Fruit fly (Drosophila melanogaster) whole organism, embryonic: ENCODE results near the gene Calr.
A peak's percentile ranks its signal among the peaks of the same experiment; 100 is the strongest.

ENCODE experiments used
- ATbp ChIP-seq: fragments of 200-800 bp; sonication (Bioruptor generic); optimal IDR thresholded peaks from 2 replicates; lab custom pipeline; 2017; ENCODE audit warnings: missing biosample characterization, mild to moderate bottlenecking, missing genetic modification characterization, missing genetic modification reagents
- Atf3 ChIP-seq: fragments of 200-800 bp; sonication (Bioruptor generic); optimal IDR thresholded peaks from 3 replicates; lab custom pipeline; 2016; ENCODE audit warnings: missing biosample characterization, missing genetic modification characterization
- Bgb ChIP-seq: fragments of 200-800 bp; sonication (Bioruptor generic); IDR thresholded peaks from 2 replicates; pipeline ENCODE4 v1.3.6; 2022; ENCODE audit warnings: missing biosample characterization, missing genetic modification characterization; ENCODE audit not compliant: partially characterized antibody
- CG11696 ChIP-seq: fragments of 200-800 bp; sonication (Bioruptor generic); IDR thresholded peaks from 2 replicates; pipeline ENCODE4 v1.3.6; 2022; ENCODE audit warnings: missing biosample characterization, missing genetic modification characterization
- CG15011 ChIP-seq: fragments of 200-800 bp; sonication (Bioruptor generic); optimal IDR thresholded peaks from 3 replicates; lab custom pipeline; 2018; ENCODE audit warnings: missing biosample characterization, mild to moderate bottlenecking, missing genetic modification characterization
- CG1603 ChIP-seq: fragments of 200-800 bp; sonication (Bioruptor generic); optimal IDR thresholded peaks from 2 replicates; lab custom pipeline; 2019; ENCODE audit warnings: missing biosample characterization, mild to moderate bottlenecking, missing genetic modification characterization, moderate library complexity
- CG17328 ChIP-seq: fragments of 200-800 bp; sonication (Bioruptor generic); IDR thresholded peaks from 2 replicates; pipeline ENCODE4 v1.3.6; 2022; ENCODE audit warnings: missing biosample characterization, missing genetic modification characterization
- CG17361 ChIP-seq: fragments of 200-800 bp; sonication (Bioruptor generic); IDR thresholded peaks from 3 replicates; pipeline ENCODE4 v1.3.6; 2022; ENCODE audit warnings: missing biosample characterization, missing genetic modification characterization
- CG18599 ChIP-seq: fragments of 200-800 bp; sonication (Bioruptor generic); optimal IDR thresholded peaks from 3 replicates; lab custom pipeline; 2017; ENCODE audit warnings: missing biosample characterization, missing genetic modification characterization, mild to moderate bottlenecking, moderate library complexity, missing genetic modification reagents
- CG31441 ChIP-seq: fragments of 200-800 bp; sonication (Bioruptor generic); IDR thresholded peaks from 2 replicates; pipeline ENCODE4 v1.3.6; 2022; ENCODE audit warnings: missing biosample characterization, missing genetic modification characterization
- CG34422 ChIP-seq: fragments of 200-800 bp; sonication (Bioruptor generic); IDR thresholded peaks from 3 replicates; pipeline ENCODE4 v1.3.6; 2022; ENCODE audit warnings: missing biosample characterization, missing genetic modification characterization
- CG4404 ChIP-seq: fragments of 200-800 bp; sonication (Bioruptor generic); IDR thresholded peaks from 2 replicates; pipeline ENCODE4 v1.3.6; 2022; ENCODE audit warnings: missing biosample characterization, missing genetic modification characterization
- CG8281 ChIP-seq: fragments of 200-800 bp; sonication (Bioruptor generic); optimal IDR thresholded peaks from 2 replicates; lab custom pipeline; 2018; ENCODE audit warnings: missing biosample characterization, mild to moderate bottlenecking, missing genetic modification characterization, moderate library complexity
- CG8290 ChIP-seq, 3 experiments: fragments of 200-800 bp; sonication (Bioruptor generic); optimal IDR thresholded peaks; 2 replicates each; lab custom pipeline; 2016 to 2019; ENCODE audit warnings: missing biosample characterization in 3 of 3, missing genetic modification characterization in 3 of 3, mild to moderate bottlenecking in 2 of 3, moderate library complexity in 1 of 3
- CG8765 ChIP-seq: fragments of 200-800 bp; sonication (Bioruptor generic); IDR thresholded peaks from 2 replicates; pipeline ENCODE4 v1.3.6; 2022; ENCODE audit warnings: missing biosample characterization, missing genetic modification characterization
- CG9437 ChIP-seq: fragments of 200-800 bp; sonication (Bioruptor generic); optimal IDR thresholded peaks from 2 replicates; lab custom pipeline; 2018; ENCODE audit warnings: missing biosample characterization, mild to moderate bottlenecking, missing genetic modification characterization
- CG9932 ChIP-seq: fragments of 200-800 bp; sonication (Bioruptor generic); IDR thresholded peaks from 2 replicates; pipeline ENCODE4 v1.3.6; 2022; ENCODE audit warnings: missing biosample characterization, missing genetic modification characterization
- Dek ChIP-seq: fragments of 200-800 bp; sonication (Bioruptor generic); optimal IDR thresholded peaks from 3 replicates; lab custom pipeline; 2019; ENCODE audit warnings: missing biosample characterization, mild to moderate bottlenecking, missing genetic modification characterization, moderate library complexity
- Fer1 ChIP-seq: fragments of 200-800 bp; sonication (Bioruptor generic); optimal IDR thresholded peaks from 2 replicates; lab custom pipeline; 2017; ENCODE audit warnings: missing biosample characterization, mild to moderate bottlenecking, missing genetic modification characterization
- GATAe ChIP-seq: fragments of 200-800 bp; sonication (Bioruptor generic); conservative IDR thresholded peaks from 2 replicates; pipeline ENCODE4 v1.3.6; 2022; ENCODE audit warnings: missing biosample characterization, missing genetic modification characterization
- Hmx ChIP-seq: fragments of 200-800 bp; sonication (Bioruptor generic); optimal IDR thresholded peaks from 2 replicates; lab custom pipeline; 2016; ENCODE audit warnings: missing biosample characterization, missing genetic modification characterization
- Hr78 ChIP-seq, 2 experiments: fragments of 200-800 bp in 1 of 2; fragments of >200 bp in 1 of 2; sonication (Bioruptor generic) in 1 of 2; optimal IDR thresholded peaks; 2 replicates each; lab custom pipeline; 2017 to 2019; ENCODE audit warnings: missing biosample characterization in 2 of 2, missing genetic modification characterization in 2 of 2, mild to moderate bottlenecking in 1 of 2, moderate library complexity in 1 of 2
- Meics ChIP-seq: fragments of 200-800 bp; sonication (Bioruptor generic); optimal IDR thresholded peaks from 2 replicates; lab custom pipeline; 2017; ENCODE audit warnings: missing biosample characterization, mild to moderate bottlenecking, missing genetic modification characterization
- Nf-YC ChIP-seq: fragments of 200-800 bp; optimal IDR thresholded peaks from 3 replicates; lab custom pipeline; 2019; ENCODE audit warnings: missing biosample characterization, mild to moderate bottlenecking, missing genetic modification characterization, moderate library complexity
- Opbp ChIP-seq: fragments of 200-800 bp; sonication (Bioruptor generic); IDR thresholded peaks from 3 replicates; pipeline ENCODE4 v1.3.6; 2022; ENCODE audit warnings: missing biosample characterization, missing genetic modification characterization; ENCODE audit not compliant: partially characterized antibody
- Ssrp ChIP-seq: fragments of 200-800 bp; sonication (Bioruptor generic); optimal IDR thresholded peaks from 2 replicates; lab custom pipeline; 2018; ENCODE audit warnings: missing biosample characterization, mild to moderate bottlenecking, missing genetic modification characterization, moderate library complexity
- Tbp ChIP-seq: fragments of >200 bp; optimal IDR thresholded peaks from 2 replicates; lab custom pipeline; 2018; ENCODE audit warnings: missing biosample characterization, missing genetic modification characterization
- YL-1 ChIP-seq: fragments of 200-800 bp; sonication (Bioruptor generic); optimal IDR thresholded peaks from 3 replicates; lab custom pipeline; 2017; ENCODE audit warnings: missing biosample characterization, mild to moderate bottlenecking, missing genetic modification characterization
- ab ChIP-seq: fragments of 200-800 bp; sonication (Bioruptor generic); optimal IDR thresholded peaks from 2 replicates; lab custom pipeline; 2016; ENCODE audit warnings: missing biosample characterization, missing genetic modification characterization
- cad ChIP-seq: fragments of >200 bp; optimal IDR thresholded peaks from 2 replicates; lab custom pipeline; 2017; ENCODE audit warnings: missing biosample characterization, missing genetic modification characterization
- corto ChIP-seq: fragments of 200-800 bp; sonication (Bioruptor generic); optimal IDR thresholded peaks from 2 replicates; lab custom pipeline; 2016; ENCODE audit warnings: missing biosample characterization, mild to moderate bottlenecking, missing genetic modification characterization, moderate library complexity
- crol ChIP-seq: fragments of 200-800 bp; sonication (Bioruptor generic); IDR thresholded peaks from 2 replicates; pipeline ENCODE4 v1.3.6; 2022; ENCODE audit warnings: missing biosample characterization, missing genetic modification characterization
- dan ChIP-seq: fragments of 200-800 bp; sonication (Bioruptor generic); IDR thresholded peaks from 2 replicates; pipeline ENCODE4 v1.3.6; 2022; ENCODE audit warnings: missing biosample characterization, missing genetic modification characterization
- gcm2 ChIP-seq: fragments of 200-800 bp; sonication (Bioruptor generic); optimal IDR thresholded peaks from 2 replicates; lab custom pipeline; 2016; ENCODE audit warnings: missing biosample characterization, missing genetic modification characterization
- gem ChIP-seq: fragments of 200-800 bp; sonication (Bioruptor generic); optimal IDR thresholded peaks from 2 replicates; lab custom pipeline; 2019; ENCODE audit warnings: missing biosample characterization, mild to moderate bottlenecking, missing genetic modification characterization, moderate library complexity
- hkb ChIP-seq, 2 experiments: fragments of 200-800 bp in 1 of 2; fragments of >200 bp in 1 of 2; sonication (Bioruptor generic) in 1 of 2; IDR thresholded peaks in 1 of 2; optimal IDR thresholded peaks in 1 of 2; 2 replicates each; pipeline versions ENCODE4 v1.3.6 to Lab custom; 2017 to 2022; ENCODE audit warnings: missing biosample characterization in 1 of 2, missing genetic modification characterization in 1 of 2
- jing ChIP-seq: fragments of 200-800 bp; sonication (Bioruptor generic); optimal IDR thresholded peaks from 2 replicates; lab custom pipeline; 2018; ENCODE audit warnings: missing biosample characterization, mild to moderate bottlenecking, missing genetic modification characterization
- lov ChIP-seq, 2 experiments: fragments of 200-800 bp in 1 of 2; fragments of >200 bp in 1 of 2; sonication (Bioruptor generic) in 1 of 2; IDR thresholded peaks in 1 of 2; optimal IDR thresholded peaks in 1 of 2; 2 replicates in 1 of 2; 3 replicates in 1 of 2; pipeline versions ENCODE4 v1.3.6 to Lab custom; 2017 to 2022; ENCODE audit warnings: missing biosample characterization in 1 of 2, missing genetic modification characterization in 1 of 2
- maf-S ChIP-seq: fragments of 200-800 bp; sonication (Bioruptor generic); optimal IDR thresholded peaks from 2 replicates; lab custom pipeline; 2016; ENCODE audit warnings: missing biosample characterization, missing genetic modification characterization
- nerfin-2 ChIP-seq: fragments of 200-800 bp; sonication (Bioruptor generic); IDR thresholded peaks from 2 replicates; pipeline ENCODE4 v1.3.6; 2022; ENCODE audit warnings: missing biosample characterization, missing genetic modification characterization; ENCODE audit not compliant: partially characterized antibody
- odd ChIP-seq: fragments of 200-800 bp; sonication (Bioruptor generic); optimal IDR thresholded peaks from 2 replicates; lab custom pipeline; 2017; ENCODE audit warnings: missing biosample characterization, mild to moderate bottlenecking, missing genetic modification characterization
- pfk ChIP-seq: fragments of 200-800 bp; sonication (Bioruptor generic); optimal IDR thresholded peaks from 2 replicates; lab custom pipeline; 2018; ENCODE audit warnings: missing biosample characterization, mild to moderate bottlenecking, missing genetic modification characterization, moderate library complexity
- prd ChIP-seq, 3 experiments: fragments of >200 bp in 2 of 3; fragments of 200-800 bp in 1 of 3; sonication (Bioruptor generic) in 1 of 3; optimal IDR thresholded peaks in 2 of 3; IDR thresholded peaks in 1 of 3; 2 replicates in 2 of 3; 3 replicates in 1 of 3; pipeline versions ENCODE4 v1.3.6 to Lab custom; 2017 to 2022; ENCODE audit warnings: missing biosample characterization in 1 of 3, missing genetic modification characterization in 1 of 3
- salm ChIP-seq: fragments of 200-800 bp; sonication (Bioruptor generic); optimal IDR thresholded peaks from 2 replicates; lab custom pipeline; 2018; ENCODE audit warnings: missing biosample characterization, mild to moderate bottlenecking, missing genetic modification characterization
- schlank ChIP-seq: fragments of 200-800 bp; sonication (Bioruptor generic); optimal IDR thresholded peaks from 2 replicates; lab custom pipeline; 2018; ENCODE audit warnings: missing biosample characterization, mild to moderate bottlenecking, missing genetic modification characterization
- so ChIP-seq: fragments of 200-800 bp; sonication (Bioruptor generic); IDR thresholded peaks from 3 replicates; pipeline ENCODE4 v1.3.6; 2022; ENCODE audit warnings: missing biosample characterization, missing genetic modification characterization
- toy ChIP-seq: fragments of 200-800 bp; sonication (Bioruptor generic); IDR thresholded peaks from 2 replicates; pipeline ENCODE4 v1.3.6; 2022; ENCODE audit warnings: missing biosample characterization, missing genetic modification characterization
- unpg ChIP-seq: fragments of 200-800 bp; sonication (Bioruptor generic); optimal IDR thresholded peaks from 3 replicates; lab custom pipeline; 2018; ENCODE audit warnings: missing biosample characterization, mild to moderate bottlenecking, missing genetic modification characterization, moderate library complexity
- yki ChIP-seq: fragments of >200 bp; optimal IDR thresholded peaks from 3 replicates; lab custom pipeline; 2018
- zen ChIP-seq: fragments of 200-800 bp; sonication (Bioruptor generic); optimal IDR thresholded peaks from 3 replicates; lab custom pipeline; 2018; ENCODE audit warnings: missing biosample characterization, mild to moderate bottlenecking, missing genetic modification characterization, moderate library complexity

Gene Calr

DNA sequence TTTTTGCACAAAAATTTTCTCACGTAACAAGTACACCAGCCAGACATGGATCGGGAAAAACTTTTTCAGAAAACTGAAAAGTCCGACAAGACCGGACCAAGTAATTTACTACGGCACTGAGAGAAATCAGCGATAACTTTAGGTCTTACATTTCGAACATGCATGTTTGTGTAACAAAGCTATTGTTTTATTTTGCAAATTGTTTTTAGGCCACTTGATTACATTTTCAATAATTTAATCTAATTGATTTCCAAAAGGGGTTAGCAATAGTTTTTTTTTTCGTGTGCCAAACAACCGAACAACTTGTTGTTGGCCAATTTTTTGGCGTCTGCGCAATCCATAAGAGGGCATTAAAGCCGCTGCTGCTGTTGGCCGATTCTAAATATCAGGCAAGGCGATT, 17.5 kb downstream of the Calr start (continued):
- peak; percentile 66 for TF ChIP-seq corto (GFP tag; lab: Kevin White, UChicago)
- TF ChIP-seq Dek (tag; lab: Kevin White, UChicago): peak; percentile 16
- peak; percentile 54 for TF ChIP-seq CG1603
- no peak for TF ChIP-seq Hmx (GFP tag; lab: Kevin White, UChicago)
- peak; percentile 21 for TF ChIP-seq Atf3 (GFP tag; lab: Kevin White, UChicago)
- peak; percentile 69 for TF ChIP-seq Meics (GFP tag; lab: Kevin White, UChicago)
- no peak for TF ChIP-seq CG8765 (GFP tag; lab: Robert Waterston, UW)
- TF ChIP-seq CG15011 (GFP tag; lab: Kevin White, UChicago): peak; percentile 16
- peak; percentile 38 for TF ChIP-seq ATbp (GFP tag; lab: Kevin White, UChicago)
- TF ChIP-seq Nf-YC: no peak
- TF ChIP-seq CG8281 (tag; lab: Kevin White, UChicago): no peak
- TF ChIP-seq YL-1 (GFP tag; lab: Kevin White, UChicago): no peak
- TF ChIP-seq CG17328 (GFP tag; lab: Robert Waterston, UW): peak; percentile 65
- no peak for TF ChIP-seq Opbp (GFP tag; lab: Robert Waterston, UW)
- TF ChIP-seq salm: no peak
- TF ChIP-seq CG4404 (GFP tag; lab: Robert Waterston, UW): no peak
- no peak for TF ChIP-seq cad (GFP tag; lab: Kevin White, UChicago)
- no peak for TF ChIP-seq crol (GFP tag; lab: Robert Waterston, UW)
- 0 out of 3 replicates have a peak, but pooled peaks have one; percentile 25 for TF ChIP-seq CG34422 (GFP tag; lab: Robert Waterston, UW)
- no peak for TF ChIP-seq lov (optimal IDR thresholded peaks at IDR 0.05; lab: Kevin White, UChicago)
- TF ChIP-seq lov (GFP tag; IDR thresholded peaks at IDR 0.05; lab: Robert Waterston, UW): no peak
- TF ChIP-seq Hr78 (GFP tag; optimal IDR thresholded peaks at IDR 0.05; lab: Kevin White, UChicago): no peak
- TF ChIP-seq CG11696: no peak
- no peak for TF ChIP-seq pfk (GFP tag; lab: Kevin White, UChicago)
- TF ChIP-seq yki (lab: Kevin White, UChicago): no peak
- no peak for TF ChIP-seq toy (GFP tag; lab: Robert Waterston, UW)
- peak; percentile 39 for TF ChIP-seq CG9437 (GFP tag; lab: Kevin White, UChicago)
- peak; percentile 80 for TF ChIP-seq Fer1
- TF ChIP-seq ab (GFP tag; lab: Kevin White, UChicago): no peak
- peak; percentile 16 for TF ChIP-seq Ssrp
- TF ChIP-seq schlank: peak; percentile 7
- no peak for TF ChIP-seq dan (GFP tag; lab: Robert Waterston, UW)
- TF ChIP-seq maf-S (GFP tag; lab: Kevin White, UChicago): peak; percentile 33
- no peak for TF ChIP-seq hkb (optimal IDR thresholded peaks at IDR 0.05; lab: Kevin White, UChicago)
- TF ChIP-seq hkb (GFP tag; IDR thresholded peaks at IDR 0.05; lab: Robert Waterston, UW): peak; percentile 86
- no peak for TF ChIP-seq odd (GFP tag; lab: Kevin White, UChicago)
- TF ChIP-seq so (GFP tag; lab: Robert Waterston, UW): 0 out of 3 replicates have a peak, but pooled peaks have one; percentile 51
- TF ChIP-seq GATAe: no peak
- no peak for TF ChIP-seq CG8290 (GFP tag; optimal IDR thresholded peaks at IDR 0.05; lab: Kevin White, UChicago)
- TF ChIP-seq CG8290 (tag; optimal IDR thresholded peaks at IDR 0.05; lab: Kevin White, UChicago): peak in 1 of 2 experiments; percentile 41

DNA sequence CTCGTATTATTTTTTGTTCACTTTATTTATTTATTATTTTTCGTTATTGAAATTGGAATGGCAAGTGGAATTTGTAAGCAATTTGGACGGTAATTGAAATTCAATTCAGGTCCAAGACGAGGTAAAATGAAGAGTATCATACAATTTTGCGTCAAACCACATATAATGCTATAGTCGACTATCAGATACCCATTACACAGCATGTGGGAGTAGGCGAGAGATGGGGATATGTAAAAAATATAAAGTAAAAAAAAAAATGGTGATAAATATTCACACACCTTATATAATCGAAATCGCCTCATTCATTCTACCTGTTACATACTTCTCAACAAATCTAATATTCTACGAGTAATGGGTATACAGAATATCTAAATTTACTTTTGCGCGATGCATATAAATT, 18.4 kb downstream of the Calr start:
- TF ChIP-seq unpg: no peak
- TF ChIP-seq prd (optimal IDR thresholded peaks at IDR 0.05; lab: Kevin White, UChicago): no peak
- no peak for TF ChIP-seq prd (GFP tag; IDR thresholded peaks at IDR 0.05; lab: Robert Waterston, UW)
- TF ChIP-seq CG31441 (GFP tag; lab: Robert Waterston, UW): no peak
- no peak for TF ChIP-seq zen (tag; lab: Kevin White, UChicago)
- TF ChIP-seq gcm2: no peak
- peak; percentile 42; the same call in 1 of the 2 replicates for TF ChIP-seq CG9932 (GFP tag; lab: Robert Waterston, UW)
- TF ChIP-seq jing (GFP tag; lab: Kevin White, UChicago): no peak
- peak; percentile 20 for TF ChIP-seq gem
- peak; percentile 71 for TF ChIP-seq nerfin-2 (GFP tag; lab: Robert Waterston, UW)
- no peak for TF ChIP-seq pfk (GFP tag; lab: Kevin White, UChicago)
- TF ChIP-seq Bgb (GFP tag; lab: Robert Waterston, UW): peak; percentile 38
- TF ChIP-seq Tbp (GFP tag; lab: Kevin White, UChicago): no peak
- no peak for TF ChIP-seq CG17361 (GFP tag; lab: Robert Waterston, UW)
- peak; percentile 10 for TF ChIP-seq CG18599 (GFP tag; lab: Kevin White, UChicago)
